Fruit fly (Drosophila melanogaster): ENCODE measurements around the gene CG12991.

The CG12991 gene

DNA sequence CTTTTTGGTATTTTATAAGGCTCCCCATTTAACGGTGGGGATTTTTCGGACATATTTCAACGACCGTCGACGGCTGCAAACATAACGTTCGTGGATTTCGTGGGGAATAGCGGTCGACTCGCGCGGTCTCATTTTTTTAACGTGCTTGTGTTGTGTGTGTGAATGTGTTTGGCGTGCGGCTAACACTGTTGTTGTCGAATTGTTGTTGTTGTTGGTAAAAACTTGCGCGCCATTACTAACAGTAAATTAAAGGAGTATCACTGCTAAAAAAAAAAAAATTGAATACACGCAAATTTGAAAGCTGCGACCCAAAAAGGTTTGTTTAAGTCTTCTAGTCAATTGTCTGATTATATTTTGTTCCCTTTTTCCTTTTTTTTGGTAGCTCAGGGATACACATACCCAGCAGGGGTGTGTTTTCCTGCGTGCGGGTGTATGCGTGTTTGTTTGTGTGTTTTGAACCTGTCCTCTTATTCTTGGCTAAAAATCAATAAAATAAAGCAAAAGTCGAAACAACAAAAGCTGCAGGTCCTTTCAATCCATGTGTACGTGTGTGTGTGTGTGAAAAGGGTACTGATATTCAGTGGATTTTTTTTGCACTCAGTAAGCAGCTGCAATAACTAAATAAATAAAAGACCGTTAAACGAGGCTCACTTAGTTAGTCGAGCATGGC, at the start of gene CG12991 (continued):
- no peak for TF ChIP-seq Ada2b (GFP tag; IDR thresholded peaks at IDR 0.05)
- no peak for TF ChIP-seq CG17186 (GFP tag; optimal IDR thresholded peaks at IDR 0.05)
- peak; percentile 51 for TF ChIP-seq cg (GFP tag; optimal IDR thresholded peaks at IDR 0.05)
- no peak for TF ChIP-seq Side (GFP tag; optimal IDR thresholded peaks at IDR 0.05)
- no peak for TF ChIP-seq CG1603 (tag; optimal IDR thresholded peaks at IDR 0.05)
- peak; percentile 62; the same call in 1 of the 2 replicates for TF ChIP-seq chm (GFP tag; IDR thresholded peaks at IDR 0.05)
- no peak for TF ChIP-seq Abd-B (GFP tag; optimal IDR thresholded peaks at IDR 0.05)
- no peak for TF ChIP-seq tll (GFP tag; optimal IDR thresholded peaks at IDR 0.05)
- TF ChIP-seq CG10321 (GFP tag; IDR thresholded peaks at IDR 0.05), result no peak
- TF ChIP-seq CG18764 (GFP tag; optimal IDR thresholded peaks at IDR 0.05), result no peak
- TF ChIP-seq Optix (GFP tag; IDR thresholded peaks at IDR 0.05), result no peak
- TF ChIP-seq Bgb (GFP tag; IDR thresholded peaks at IDR 0.05; ENCODE audit: partially characterized antibody), result no peak
- peak; percentile 9 for TF ChIP-seq Bteb2 (GFP tag; optimal IDR thresholded peaks at IDR 0.05)
- TF ChIP-seq Camta (GFP tag; optimal IDR thresholded peaks at IDR 0.05), result no peak
- TF ChIP-seq CG2116 (GFP tag; optimal IDR thresholded peaks at IDR 0.05), result no peak

DNA sequence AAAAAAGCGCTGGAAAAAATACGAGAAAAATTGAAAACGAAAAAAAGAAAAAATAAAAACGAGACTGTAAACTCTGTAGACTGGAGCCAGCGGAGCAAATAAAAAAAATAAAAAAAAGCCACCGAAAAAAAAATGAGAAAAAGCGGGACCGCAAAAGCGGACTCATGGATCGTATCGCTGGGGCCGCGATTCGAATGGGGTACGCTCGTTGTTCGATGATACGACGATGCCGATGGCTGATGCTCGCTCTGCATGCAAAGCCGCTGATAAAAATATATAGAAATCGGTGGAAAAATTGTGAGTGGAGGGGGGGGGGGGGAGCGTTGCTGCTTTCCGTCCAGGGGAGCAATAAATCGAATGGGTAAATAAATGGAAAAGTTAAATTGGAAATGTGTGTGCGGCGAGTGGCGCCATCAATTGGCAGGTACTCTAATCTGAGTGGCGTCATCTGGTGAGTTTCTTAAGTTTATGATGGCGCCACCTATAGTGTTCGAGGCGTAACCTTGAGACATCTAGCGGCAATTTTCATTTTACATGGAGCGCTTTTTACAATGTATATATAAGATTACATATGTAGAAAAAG, 48.0 kb upstream of the CG12991 start:
- TF ChIP-seq oc (tag; optimal IDR thresholded peaks at IDR 0.05) (peak; percentile 47), Atf3 (GFP tag; optimal IDR thresholded peaks at IDR 0.05) (peak; percentile 38), CG17328 (GFP tag; IDR thresholded peaks at IDR 0.05) (peak; percentile 86), CG4730 (GFP tag; IDR thresholded peaks at IDR 0.05) (peak; percentile 76), sr (GFP tag; IDR thresholded peaks at IDR 0.05) (peak; percentile 57; the same call in 1 of the 3 replicates), CG5245 (GFP tag; optimal IDR thresholded peaks at IDR 0.05) (peak; percentile 85), lov (optimal IDR thresholded peaks at IDR 0.05) (no peak), lov (GFP tag; IDR thresholded peaks at IDR 0.05) (peak; percentile 69; the same call in 1 of the 3 replicates), Rx (GFP tag; IDR thresholded peaks at IDR 0.05) (peak; percentile 77), CG10366 (GFP tag; IDR thresholded peaks at IDR 0.05) (peak; percentile 76), Lhr (GFP tag; optimal IDR thresholded peaks at IDR 0.05) (peak; percentile 53), lmd (GFP tag; IDR thresholded peaks at IDR 0.05) (peak; percentile 86), CG7372 (GFP tag; IDR thresholded peaks at IDR 0.05) (peak; percentile 66; the same call in 1 of the 2 replicates), onecut (GFP tag; IDR thresholded peaks at IDR 0.05) (peak; percentile 88), CG12769 (tag; optimal IDR thresholded peaks at IDR 0.05) (peak; percentile 81), Atf6 (GFP tag; IDR thresholded peaks at IDR 0.05) (0 out of 2 replicates have a peak, but pooled peaks have one; percentile 15), NK7.1 (GFP tag; optimal IDR thresholded peaks at IDR 0.05) (no peak), grn (GFP tag; optimal IDR thresholded peaks at IDR 0.05) (no peak), CG18619 (GFP tag; optimal IDR thresholded peaks at IDR 0.05) (peak; percentile 34), CG4854 (GFP tag; optimal IDR thresholded peaks at IDR 0.05) (no peak), gfzf (GFP tag; optimal IDR thresholded peaks at IDR 0.05) (no peak), Dfd (GFP tag; optimal IDR thresholded peaks at IDR 0.05) (no peak), sisA (GFP tag; IDR thresholded peaks at IDR 0.05) (peak; percentile 88), CG30431 (GFP tag; optimal IDR thresholded peaks at IDR 0.05) (peak; percentile 77), BtbVII (GFP tag; optimal IDR thresholded peaks at IDR 0.05) (no peak), Tbp (GFP tag; optimal IDR thresholded peaks at IDR 0.05) (no peak), CG12071 (GFP tag; optimal IDR thresholded peaks at IDR 0.05) (peak; percentile 1), NFAT (GFP tag; IDR thresholded peaks at IDR 0.05) (peak; percentile 96), Aef1 (GFP tag; IDR thresholded peaks at IDR 0.05) (peak; percentile 74), CG1832 (GFP tag; optimal IDR thresholded peaks at IDR 0.05) (no peak), CG13775 (GFP tag; optimal IDR thresholded peaks at IDR 0.05) (peak; percentile 39), CG1024 (GFP tag; IDR thresholded peaks at IDR 0.05) (peak; percentile 81), CG7928 (GFP tag; optimal IDR thresholded peaks at IDR 0.05) (no peak), hkb (optimal IDR thresholded peaks at IDR 0.05) (no peak), hkb (GFP tag; IDR thresholded peaks at IDR 0.05) (no peak)

Data from whole organism, embryonic.